Worm (Caenorhabditis elegans): ENCODE measurements around the gene F36G9.3.

- TF ChIP-seq ama-1 (optimal IDR thresholded peaks at IDR 0.05) (no peak), tbx-2 (tag; optimal IDR thresholded peaks at IDR 0.05) (no peak), dmd-4 (tag; optimal IDR thresholded peaks at IDR 0.05; ENCODE audit: borderline replicate concordance) (no peak), odd-2 (tag; optimal IDR thresholded peaks at IDR 0.05) (no peak), pha-2 (tag; optimal IDR thresholded peaks at IDR 0.05) (no peak)
Observed at ce11 chrV:15920273-15920672, 36.9 kb upstream of the F36G9.3 start, which contains the start of gene F35E8.10.
